Worm (Caenorhabditis elegans) whole organism, L3 larva: ENCODE results near the gene C08E3.1.
A peak's percentile ranks its signal among the peaks of the same experiment; 100 is the strongest.

ENCODE experiments used
- R02D3.7 ChIP-seq: fragments of 150-350 bp; optimal IDR thresholded peaks from 2 replicates; lab custom pipeline; 2014; ENCODE audit warnings: missing biosample characterization, missing genetic modification characterization
- ZK546.5 ChIP-seq: sonication (generic microtip); optimal IDR thresholded peaks from 2 replicates; lab custom pipeline; 2017; ENCODE audit warnings: missing biosample characterization, missing genetic modification characterization
- aly-2 ChIP-seq: fragments of 150-350 bp; optimal IDR thresholded peaks from 2 replicates; lab custom pipeline; 2014; ENCODE audit warnings: missing biosample characterization, missing genetic modification characterization
- ama-1 ChIP-seq: fragments of 150-350 bp; optimal IDR thresholded peaks from 2 replicates; lab custom pipeline; 2018
- ceh-16 ChIP-seq: sonication (generic microtip); optimal IDR thresholded peaks from 2 replicates; lab custom pipeline; 2017; ENCODE audit warnings: missing biosample characterization, missing genetic modification characterization
- ceh-28 ChIP-seq: fragments of 150-350 bp; optimal IDR thresholded peaks from 2 replicates; lab custom pipeline; 2014; ENCODE audit warnings: missing biosample characterization, missing genetic modification reagents, missing genetic modification characterization
- egl-27 ChIP-seq: sonication (generic microtip); optimal IDR thresholded peaks from 4 replicates; lab custom pipeline; 2017; ENCODE audit warnings: missing biosample characterization, missing genetic modification reagents, missing genetic modification characterization
- egl-5 ChIP-seq: fragments of 150-350 bp; optimal IDR thresholded peaks from 2 replicates; lab custom pipeline; 2017; ENCODE audit warnings: missing biosample characterization, missing genetic modification reagents, missing genetic modification characterization, inconsistent platforms
- elt-2 ChIP-seq: sonication (generic microtip); optimal IDR thresholded peaks from 2 replicates; lab custom pipeline; 2016; ENCODE audit warnings: missing genetic modification reagents, mild to moderate bottlenecking, missing genetic modification characterization, missing compliant biosample characterization
- elt-3 ChIP-seq, 3 experiments: fragments of 150-350 bp in 1 of 3; sonication (generic microtip) in 2 of 3; optimal IDR thresholded peaks; 2 replicates in 2 of 3; 4 replicates in 1 of 3; lab custom pipeline; 2014 to 2017; ENCODE audit warnings: missing biosample characterization in 3 of 3, missing genetic modification characterization in 3 of 3
- eor-1 ChIP-seq, 2 experiments: fragments of 150-350 bp; optimal IDR thresholded peaks; 2 replicates each; lab custom pipeline; 2014 to 2018; ENCODE audit warnings: missing biosample characterization in 2 of 2, missing genetic modification characterization in 2 of 2
- fkh-10 ChIP-seq: sonication (generic microtip); optimal IDR thresholded peaks from 2 replicates; lab custom pipeline; 2017; ENCODE audit warnings: missing biosample characterization, missing genetic modification reagents, missing genetic modification characterization
- fkh-2 ChIP-seq: fragments of 150-350 bp; optimal IDR thresholded peaks from 2 replicates; lab custom pipeline; 2014; ENCODE audit warnings: missing biosample characterization, missing genetic modification reagents, missing genetic modification characterization
- fos-1 ChIP-seq: fragments of 150-350 bp; optimal IDR thresholded peaks from 2 replicates; lab custom pipeline; 2014; ENCODE audit warnings: missing biosample characterization, missing genetic modification characterization
- hmg-11 ChIP-seq: sonication (generic microtip); optimal IDR thresholded peaks from 2 replicates; lab custom pipeline; 2016; ENCODE audit warnings: missing genetic modification characterization, missing compliant biosample characterization
- jun-1 ChIP-seq: fragments of 150-350 bp; optimal IDR thresholded peaks from 2 replicates; lab custom pipeline; 2014; ENCODE audit warnings: missing biosample characterization, missing genetic modification reagents, missing genetic modification characterization
- lin-15B ChIP-seq: fragments of 150-350 bp; optimal IDR thresholded peaks from 2 replicates; lab custom pipeline; 2014; ENCODE audit warnings: missing biosample characterization, missing genetic modification characterization
- lsy-12 ChIP-seq: sonication (generic microtip); optimal IDR thresholded peaks from 2 replicates; lab custom pipeline; 2016; ENCODE audit warnings: mild to moderate bottlenecking, missing genetic modification characterization, missing compliant biosample characterization
- nfya-1 ChIP-seq: sonication (generic microtip); optimal IDR thresholded peaks from 2 replicates; lab custom pipeline; 2017; ENCODE audit warnings: missing genetic modification characterization, mild to moderate bottlenecking, missing compliant biosample characterization, antibody characterized with exemption, moderate library complexity; ENCODE audit not compliant: insufficient read depth
- nhr-12 ChIP-seq: fragments of 150-350 bp; optimal IDR thresholded peaks from 2 replicates; lab custom pipeline; 2014; ENCODE audit warnings: missing biosample characterization, missing genetic modification characterization
- nhr-23 ChIP-seq: fragments of 150-350 bp; optimal IDR thresholded peaks from 2 replicates; lab custom pipeline; 2014; ENCODE audit warnings: missing biosample characterization, missing genetic modification reagents, missing genetic modification characterization
- nhr-237 ChIP-seq: fragments of 150-350 bp; optimal IDR thresholded peaks from 2 replicates; lab custom pipeline; 2014; ENCODE audit warnings: missing biosample characterization, missing genetic modification characterization
- nhr-25 ChIP-seq: sonication (generic microtip); optimal IDR thresholded peaks from 2 replicates; lab custom pipeline; 2017; ENCODE audit warnings: missing biosample characterization, missing genetic modification characterization
- nhr-28 ChIP-seq: fragments of 150-350 bp; optimal IDR thresholded peaks from 2 replicates; lab custom pipeline; 2014; ENCODE audit warnings: missing biosample characterization, missing genetic modification characterization
- nhr-43 ChIP-seq: sonication (generic microtip); optimal IDR thresholded peaks from 2 replicates; lab custom pipeline; 2016; ENCODE audit warnings: mild to moderate bottlenecking, missing genetic modification characterization, missing compliant biosample characterization; ENCODE audit not compliant: poor library complexity, severe bottlenecking
- nhr-77 ChIP-seq: fragments of 150-350 bp; optimal IDR thresholded peaks from 2 replicates; lab custom pipeline; 2014; ENCODE audit warnings: missing biosample characterization, missing genetic modification characterization
- pha-4 ChIP-seq: fragments of 150-350 bp; optimal IDR thresholded peaks from 2 replicates; lab custom pipeline; 2014; ENCODE audit warnings: missing biosample characterization, missing genetic modification reagents, missing genetic modification characterization
- pqm-1 ChIP-seq: fragments of 150-350 bp; optimal IDR thresholded peaks from 2 replicates; lab custom pipeline; 2017; ENCODE audit warnings: missing biosample characterization, missing genetic modification characterization, inconsistent platforms
- sea-2 ChIP-seq: fragments of 150-350 bp; sonication (generic microtip); optimal IDR thresholded peaks from 4 replicates; lab custom pipeline; 2014; ENCODE audit warnings: missing biosample characterization, missing genetic modification reagents, missing genetic modification characterization
- skn-1 ChIP-seq: fragments of 150-350 bp; optimal IDR thresholded peaks from 2 replicates; lab custom pipeline; 2014; ENCODE audit warnings: missing biosample characterization, missing genetic modification characterization
- snpc-4 ChIP-seq: fragments of 150-350 bp; optimal IDR thresholded peaks from 2 replicates; lab custom pipeline; 2014; ENCODE audit warnings: missing biosample characterization, missing genetic modification characterization
- tbx-2 ChIP-seq: sonication (generic microtip); optimal IDR thresholded peaks from 2 replicates; lab custom pipeline; 2016; ENCODE audit warnings: mild to moderate bottlenecking, missing genetic modification characterization, missing compliant biosample characterization
- unc-39 ChIP-seq: sonication (generic microtip); optimal IDR thresholded peaks from 4 replicates; lab custom pipeline; 2017; ENCODE audit warnings: missing biosample characterization, missing genetic modification characterization
- unc-62 ChIP-seq: fragments of 150-350 bp; sonication (generic microtip); optimal IDR thresholded peaks from 4 replicates; lab custom pipeline; 2014; ENCODE audit warnings: missing biosample characterization, missing genetic modification reagents, missing genetic modification characterization
- zag-1 ChIP-seq: fragments of 150-350 bp; optimal IDR thresholded peaks from 2 replicates; lab custom pipeline; 2014; ENCODE audit warnings: missing biosample characterization, missing genetic modification characterization
- ztf-11 ChIP-seq: fragments of 150-350 bp; optimal IDR thresholded peaks from 2 replicates; lab custom pipeline; 2014; ENCODE audit warnings: missing biosample characterization, missing genetic modification characterization
- ztf-4 ChIP-seq: fragments of 150-350 bp; optimal IDR thresholded peaks from 2 replicates; lab custom pipeline; 2014; ENCODE audit warnings: missing biosample characterization, missing genetic modification characterization

Gene C08E3.1

ce11 chrII:1597101-1598088 lies 36.2 kb upstream of the C08E3.1 start, which contains the start of gene bath-46:
bath-46 (plus strand) TSS chrII:1597906.
- TF ChIP-seq tbx-2 (tag; lab: Kevin White, UChicago) (no peak), pqm-1 (peak; percentile 49), hmg-11 (tag; lab: Kevin White, UChicago) (no peak), R02D3.7 (tag; lab: Kevin White, UChicago) (no peak), nhr-25 (tag; lab: Kevin White, UChicago) (no peak), ceh-16 (tag; lab: Kevin White, UChicago) (no peak), nhr-23 (tag; lab: Kevin White, UChicago) (no peak), elt-2 (tag; lab: Kevin White, UChicago) (peak; percentile 73), nhr-28 (tag; lab: Kevin White, UChicago) (no peak), nfya-1 (tag; lab: Kevin White, UChicago) (no peak), unc-39 (no peak), fos-1 (tag; lab: Kevin White, UChicago) (no peak), zag-1 (tag; lab: Kevin White, UChicago) (no peak), jun-1 (no peak), lsy-12 (tag; lab: Kevin White, UChicago) (no peak)

ce11 chrII:1600661-1601060 lies 32.9 kb upstream of the C08E3.1 start, which contains the start of gene bath-26:
bath-26 (minus strand) TSS chrII:1600761.
- TF ChIP-seq egl-5 (tag; lab: Kevin White, UChicago): no peak
- no peak for TF ChIP-seq fos-1 (tag; lab: Kevin White, UChicago)
- no peak for TF ChIP-seq ztf-4 (tag; lab: Kevin White, UChicago)
- TF ChIP-seq fkh-10: no peak
- no peak for TF ChIP-seq pha-4 (tag; lab: Kevin White, UChicago)
- no peak for TF ChIP-seq egl-27 (tag; lab: Kevin White, UChicago)
- no peak for TF ChIP-seq lin-15B (tag; lab: Kevin White, UChicago)
- TF ChIP-seq fkh-2 (tag; lab: Kevin White, UChicago): no peak
- no peak for TF ChIP-seq unc-39
- TF ChIP-seq nhr-77 (tag; lab: Kevin White, UChicago): no peak
- no peak for TF ChIP-seq sea-2 (GFP tag; lab: Kevin White, UChicago)
- no peak for TF ChIP-seq ceh-28 (tag; lab: Kevin White, UChicago)
- TF ChIP-seq pqm-1: no peak
- TF ChIP-seq snpc-4 (tag; lab: Kevin White, UChicago): no peak
- no peak for TF ChIP-seq nhr-237
- no peak for TF ChIP-seq R02D3.7 (tag; lab: Kevin White, UChicago)
- no peak for TF ChIP-seq eor-1 (tag; optimal IDR thresholded peaks at IDR 0.05; lab: Kevin White, UChicago)
- no peak for TF ChIP-seq nhr-12
- no peak for TF ChIP-seq lsy-12 (tag; lab: Kevin White, UChicago)

ce11 chrII:1601507-1601906 lies 32.1 kb upstream of the C08E3.1 start, which contains the start of gene bath-47:
bath-47 (plus strand) TSS chrII:1601811.
- no peak for TF ChIP-seq R02D3.7 (tag; lab: Kevin White, UChicago)
- TF ChIP-seq pqm-1: peak; percentile 36
- TF ChIP-seq elt-2 (tag; lab: Kevin White, UChicago): peak; percentile 59
- TF ChIP-seq nhr-28 (tag; lab: Kevin White, UChicago): no peak
- TF ChIP-seq nhr-12: no peak
- TF ChIP-seq fkh-10: no peak
- no peak for TF ChIP-seq fos-1 (tag; lab: Kevin White, UChicago)

ce11 chrII:1603049-1603448 lies 30.5 kb upstream of the C08E3.1 start:
- no peak for TF ChIP-seq unc-62
- TF ChIP-seq nhr-237: no peak
- TF ChIP-seq ceh-28 (tag; lab: Kevin White, UChicago): no peak
- no peak for TF ChIP-seq nhr-77 (tag; lab: Kevin White, UChicago)
- TF ChIP-seq ZK546.5 (tag; lab: Kevin White, UChicago): no peak
- TF ChIP-seq skn-1: no peak
- TF ChIP-seq nhr-43 (tag; lab: Kevin White, UChicago): no peak
- no peak for TF ChIP-seq aly-2 (tag; lab: Kevin White, UChicago)
- TF ChIP-seq ztf-11 (tag; lab: Kevin White, UChicago): no peak
- no peak for TF ChIP-seq egl-27 (tag; lab: Kevin White, UChicago)
- no peak for TF ChIP-seq ama-1 (lab: Kevin White, UChicago)
- TF ChIP-seq elt-3 (tag; optimal IDR thresholded peaks at IDR 0.05; lab: Kevin White, UChicago): no peak
